Worm (Caenorhabditis elegans) whole organism, L2 larva: Measurements from ENCODE around the gene T09A5.14.

Experiments used
- ceh-82 ChIP-seq: fragments of 150-350 bp; optimal IDR thresholded peaks from 2 replicates; lab custom pipeline; 2014; ENCODE audit warnings: missing biosample characterization, missing genetic modification characterization
- lin-13 ChIP-seq: fragments of 150-350 bp; optimal IDR thresholded peaks from 2 replicates; lab custom pipeline; 2014; ENCODE audit warnings: missing biosample characterization, missing genetic modification reagents, missing genetic modification characterization
- mdl-1 ChIP-seq, 2 experiments: fragments of 150-350 bp in 1 of 2; sonication (generic microtip) in 1 of 2; optimal IDR thresholded peaks; 2 replicates each; lab custom pipeline; 2017; ENCODE audit warnings: missing biosample characterization in 2 of 2, missing genetic modification characterization in 2 of 2

DNA sequence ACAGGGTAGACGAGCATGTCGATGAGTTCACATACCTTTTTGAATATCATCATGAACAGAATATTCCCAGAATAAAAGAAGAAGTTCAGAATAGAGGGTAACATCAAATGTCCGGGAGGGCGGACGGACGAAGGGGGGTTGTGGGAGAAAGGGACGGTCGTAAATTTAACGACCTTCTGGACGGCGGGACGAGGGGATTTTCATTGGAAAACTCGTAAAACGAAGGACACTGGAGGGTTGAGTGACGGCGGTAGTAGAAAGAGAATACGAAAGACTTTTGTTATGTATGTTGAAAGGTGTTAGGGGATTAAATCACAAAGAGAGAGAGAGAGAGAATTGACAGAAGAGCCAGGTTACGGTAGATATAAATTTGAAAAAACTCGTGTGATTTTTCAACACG lies 18.4 kb downstream of the T09A5.14 start:
- TF ChIP-seq mdl-1 (tag; optimal IDR thresholded peaks at IDR 0.05; lab: Kevin White, UChicago) (no peak), ceh-82 (tag; lab: Kevin White, UChicago) (no peak), lin-13 (GFP tag; lab: Kevin White, UChicago) (no peak)
